Worm (Caenorhabditis elegans) whole organism, early embryonic: ENCODE measurements around the gene T16G1.6.

Experiments
- ama-1 ChIP-seq: fragments of 150-350 bp; optimal IDR thresholded peaks from 2 replicates; lab custom pipeline; 2014
- flt-1 ChIP-seq: fragments of 200-800 bp; sonication (Bioruptor generic); IDR thresholded peaks from 2 replicates; pipeline ENCODE4 v1.3.6; 2022; ENCODE audit warnings: missing genetic modification characterization, missing compliant biosample characterization
- hmbx-1 ChIP-seq: sonication (generic microtip); optimal IDR thresholded peaks from 2 replicates; lab custom pipeline; 2016; ENCODE audit warnings: mild to moderate bottlenecking, missing genetic modification characterization, missing compliant biosample characterization

DNA sequence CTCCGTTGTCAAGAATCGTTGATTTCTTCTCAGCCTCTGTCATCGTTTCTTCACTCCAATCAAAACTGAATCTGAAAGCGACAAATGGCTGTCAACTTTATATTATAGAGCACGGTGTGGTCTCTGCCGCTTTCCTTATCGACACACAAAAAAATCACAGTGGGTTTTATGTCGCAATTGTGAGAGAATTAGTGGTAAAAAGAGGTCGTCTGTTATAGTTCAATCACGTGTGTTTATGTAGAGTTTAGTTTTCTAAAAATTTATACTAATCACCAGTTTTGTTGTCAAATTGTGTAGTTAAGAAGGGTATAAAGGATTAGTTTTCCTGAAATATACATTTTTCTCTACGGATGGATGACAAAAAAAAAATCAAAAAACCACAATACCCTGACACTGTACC is 2.0 kb downstream of the T16G1.6 start, which contains the start of gene T16G1.7:
- no peak for TF ChIP-seq hmbx-1 (tag; lab: Kevin White, UChicago)
- no peak for TF ChIP-seq flt-1 (GFP tag; lab: Robert Waterston, UW)
- no peak for TF ChIP-seq ama-1
